Fruit fly (Drosophila melanogaster): ENCODE measurements around the gene CG9997.

The CG9997 gene

dm6 chr3R:28805164-28805563 lies 48.4 kb upstream of the CG9997 start (continued):
- TF ChIP-seq CG33557 (GFP tag; optimal IDR thresholded peaks at IDR 0.05) (peak; percentile 1), CG14710 (tag; optimal IDR thresholded peaks at IDR 0.05) (no peak), ab (GFP tag; optimal IDR thresholded peaks at IDR 0.05) (no peak), nau (GFP tag; optimal IDR thresholded peaks at IDR 0.05) (no peak), CG14050 (GFP tag; IDR thresholded peaks at IDR 0.05) (no peak), CG6813 (GFP tag; optimal IDR thresholded peaks at IDR 0.05) (no peak), Hr78 (GFP tag; optimal IDR thresholded peaks at IDR 0.05) (no peak), nmo (GFP tag; optimal IDR thresholded peaks at IDR 0.05) (peak; percentile 76), Jarid2 (GFP tag; optimal IDR thresholded peaks at IDR 0.05) (no peak), cad (GFP tag; optimal IDR thresholded peaks at IDR 0.05) (no peak), CG13775 (GFP tag; optimal IDR thresholded peaks at IDR 0.05) (peak; percentile 15), ind (GFP tag; optimal IDR thresholded peaks at IDR 0.05) (no peak), Poxn (GFP tag; IDR thresholded peaks at IDR 0.05) (no peak), gfzf (GFP tag; optimal IDR thresholded peaks at IDR 0.05) (no peak), CG14667 (GFP tag; IDR thresholded peaks at IDR 0.05) (0 out of 2 replicates have a peak, but pooled peaks have one; percentile 23), grau (tag; optimal IDR thresholded peaks at IDR 0.05) (peak; percentile 33), pzg (GFP tag; optimal IDR thresholded peaks at IDR 0.05) (no peak), sens (GFP tag) (no peak), Pdp1 (GFP tag; optimal IDR thresholded peaks at IDR 0.05) (no peak), Hand (GFP tag; optimal IDR thresholded peaks at IDR 0.05) (no peak), Mrtf (GFP tag; IDR thresholded peaks at IDR 0.05) (0 out of 3 replicates have a peak, but pooled peaks have one; percentile 18), CG9932 (GFP tag; IDR thresholded peaks at IDR 0.05) (peak; percentile 38), CG14965 (GFP tag; optimal IDR thresholded peaks at IDR 0.05; ENCODE audit: borderline replicate concordance) (no peak), Fer3 (tag; optimal IDR thresholded peaks at IDR 0.05) (no peak), dm (GFP tag; optimal IDR thresholded peaks at IDR 0.05) (no peak), CG1529 (GFP tag; optimal IDR thresholded peaks at IDR 0.05) (no peak), CG34376 (GFP tag; optimal IDR thresholded peaks at IDR 0.05) (no peak), E2f1 (GFP tag; IDR thresholded peaks at IDR 0.05) (no peak), Mad (GFP tag; optimal IDR thresholded peaks at IDR 0.05) (no peak), dimm (GFP tag; IDR thresholded peaks at IDR 0.05) (no peak), Spps (tag; optimal IDR thresholded peaks at IDR 0.05) (no peak), unpg (GFP tag; optimal IDR thresholded peaks at IDR 0.05) (no peak), CG12155 (GFP tag; optimal IDR thresholded peaks at IDR 0.05) (no peak), CG4282 (GFP tag; optimal IDR thresholded peaks at IDR 0.05) (no peak), lilli (GFP tag; optimal IDR thresholded peaks at IDR 0.05) (peak; percentile 22), HLHmδ (GFP tag; optimal IDR thresholded peaks at IDR 0.05) (no peak), Adf1 (GFP tag; IDR thresholded peaks at IDR 0.05) (no peak), Ssrp (tag; optimal IDR thresholded peaks at IDR 0.05) (peak; percentile 32), CG9876 (GFP tag; optimal IDR thresholded peaks at IDR 0.05) (no peak), CG18599 (GFP tag; optimal IDR thresholded peaks at IDR 0.05) (no peak), mam (GFP tag; optimal IDR thresholded peaks at IDR 0.05) (no peak), Dref (GFP tag; IDR thresholded peaks at IDR 0.05) (no peak), HLH4C (GFP tag; IDR thresholded peaks at IDR 0.05; ENCODE audit: partially characterized antibody) (no peak), CG12071 (GFP tag; optimal IDR thresholded peaks at IDR 0.05) (no peak), chif (GFP tag; optimal IDR thresholded peaks at IDR 0.05) (peak in 1 of 2 experiments; percentile 28), CG11723 (GFP tag; optimal IDR thresholded peaks at IDR 0.05) (no peak), Dip2 (GFP tag; IDR thresholded peaks at IDR 0.05) (no peak), Sox100B (GFP tag; optimal IDR thresholded peaks at IDR 0.05) (no peak), CG2120 (GFP tag; optimal IDR thresholded peaks at IDR 0.05) (peak; percentile 24), gsb-n (tag; optimal IDR thresholded peaks at IDR 0.05) (no peak), gsb (GFP tag; IDR thresholded peaks at IDR 0.05) (no peak)
